Worm (Caenorhabditis elegans): ENCODE data around the gene sms-1.

DNA sequence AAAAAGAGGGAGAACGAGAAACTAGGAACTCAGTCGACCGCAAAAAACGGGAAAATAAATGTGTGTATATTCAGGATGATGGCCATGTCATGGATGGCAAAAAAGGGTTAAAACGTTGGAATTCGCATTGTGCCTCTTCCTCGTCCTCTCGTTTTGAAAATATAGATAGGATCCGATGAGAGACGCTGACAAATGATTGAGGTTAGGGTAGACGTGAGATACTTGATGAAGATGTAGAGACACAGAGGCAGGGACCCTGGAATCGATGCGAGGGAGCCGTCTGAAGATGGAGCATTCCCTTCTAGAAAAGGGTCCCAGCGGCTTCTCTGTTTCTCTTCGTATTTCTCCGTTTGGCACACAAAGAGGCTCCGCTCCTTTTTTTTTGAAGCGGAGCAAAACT, 3.0 kb downstream of the sms-1 start:
- no peak for TF ChIP-seq nhr-237 (tag; optimal IDR thresholded peaks at IDR 0.05)
- no peak for TF ChIP-seq jun-1 (tag; optimal IDR thresholded peaks at IDR 0.05)
